Worm (Caenorhabditis elegans) whole organism, late embryonic: ENCODE data around the gene fbxa-160.

Experiments used
- ama-1 ChIP-seq: fragments of 150-350 bp; optimal IDR thresholded peaks from 2 replicates; lab custom pipeline; 2014
- ceh-31 ChIP-seq: sonication (generic microtip); optimal IDR thresholded peaks from 2 replicates; lab custom pipeline; 2016; ENCODE audit warnings: missing genetic modification characterization, missing compliant biosample characterization
- ceh-9 ChIP-seq: sonication (generic microtip); optimal IDR thresholded peaks from 2 replicates; lab custom pipeline; 2016; ENCODE audit warnings: mild to moderate bottlenecking, missing genetic modification characterization, inconsistent platforms, missing compliant biosample characterization
- dmd-4 ChIP-seq: sonication (generic microtip); optimal IDR thresholded peaks from 2 replicates; lab custom pipeline; 2016; ENCODE audit warnings: borderline replicate concordance, missing genetic modification characterization, missing compliant biosample characterization
- elt-2 ChIP-seq: sonication (generic microtip); optimal IDR thresholded peaks from 2 replicates; lab custom pipeline; 2016; ENCODE audit warnings: missing genetic modification reagents, missing genetic modification characterization, missing compliant biosample characterization
- fkh-10 ChIP-seq: fragments of 150-350 bp; optimal IDR thresholded peaks from 2 replicates; lab custom pipeline; 2014; ENCODE audit warnings: missing biosample characterization, missing genetic modification reagents, missing genetic modification characterization
- fkh-6 ChIP-seq: sonication (generic microtip); optimal IDR thresholded peaks from 2 replicates; lab custom pipeline; 2016; ENCODE audit warnings: missing genetic modification characterization, missing compliant biosample characterization
- lin-11 ChIP-seq: fragments of 200-800 bp; sonication (Bioruptor generic); optimal IDR thresholded peaks from 2 replicates; lab custom pipeline; 2018; ENCODE audit warnings: mild to moderate bottlenecking, missing genetic modification characterization, missing compliant biosample characterization
- madf-2 ChIP-seq: sonication (generic microtip); optimal IDR thresholded peaks from 2 replicates; lab custom pipeline; 2017; ENCODE audit warnings: missing genetic modification characterization, missing compliant biosample characterization
- mec-3 ChIP-seq: sonication (generic microtip); optimal IDR thresholded peaks from 2 replicates; lab custom pipeline; 2016; ENCODE audit warnings: borderline replicate concordance, missing genetic modification characterization, missing compliant biosample characterization
- odd-2 ChIP-seq: sonication (generic microtip); optimal IDR thresholded peaks from 2 replicates; lab custom pipeline; 2017; ENCODE audit warnings: antibody characterized with exemption, mild to moderate bottlenecking, missing genetic modification characterization, missing compliant biosample characterization
- pag-3 ChIP-seq: sonication (generic microtip); optimal IDR thresholded peaks from 2 replicates; lab custom pipeline; 2016; ENCODE audit warnings: missing compliant biosample characterization, missing genetic modification characterization, borderline replicate concordance
- pha-2 ChIP-seq: sonication (generic microtip); optimal IDR thresholded peaks from 2 replicates; lab custom pipeline; 2017; ENCODE audit warnings: mild to moderate bottlenecking, missing genetic modification characterization, missing compliant biosample characterization

DNA sequence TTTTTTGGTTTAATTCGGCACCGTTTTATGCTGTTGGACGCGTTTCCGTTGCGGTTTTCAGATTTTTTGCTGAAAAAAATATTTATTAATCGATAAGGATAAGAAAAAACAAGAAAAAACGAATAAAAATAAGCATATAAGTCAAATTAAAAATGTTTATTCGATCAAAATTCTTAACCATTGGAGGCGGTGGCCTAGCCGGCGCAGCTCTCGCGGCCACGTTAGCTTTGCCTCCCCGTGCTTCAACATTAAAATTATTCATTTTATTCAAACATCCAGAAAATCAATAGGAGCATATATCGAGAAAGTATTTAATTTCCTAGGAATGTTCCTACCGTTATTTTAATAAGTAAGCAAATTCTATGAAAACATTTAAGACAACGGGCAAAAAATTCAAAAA lies 38.4 kb upstream of the fbxa-160 start, which contains the start of gene ZC204.14:
- no peak for TF ChIP-seq fkh-10 (GFP tag; lab: Kevin White, UChicago)
- TF ChIP-seq elt-2, result no peak
- TF ChIP-seq ama-1 (lab: Kevin White, UChicago), result no peak
- no peak for TF ChIP-seq dmd-4 (tag; lab: Kevin White, UChicago)
- no peak for TF ChIP-seq odd-2 (tag; lab: Kevin White, UChicago)
- TF ChIP-seq ceh-31 (tag; lab: Kevin White, UChicago), result no peak
- TF ChIP-seq ceh-9 (tag; lab: Kevin White, UChicago), result no peak
- TF ChIP-seq pag-3 (tag; lab: Kevin White, UChicago), result no peak
- TF ChIP-seq madf-2 (tag; lab: Kevin White, UChicago), result no peak
- TF ChIP-seq fkh-6, result no peak
- TF ChIP-seq pha-2, result no peak
- no peak for TF ChIP-seq lin-11
- no peak for TF ChIP-seq mec-3
